Worm (Caenorhabditis elegans): ENCODE measurements around the gene srh-79.

DNA sequence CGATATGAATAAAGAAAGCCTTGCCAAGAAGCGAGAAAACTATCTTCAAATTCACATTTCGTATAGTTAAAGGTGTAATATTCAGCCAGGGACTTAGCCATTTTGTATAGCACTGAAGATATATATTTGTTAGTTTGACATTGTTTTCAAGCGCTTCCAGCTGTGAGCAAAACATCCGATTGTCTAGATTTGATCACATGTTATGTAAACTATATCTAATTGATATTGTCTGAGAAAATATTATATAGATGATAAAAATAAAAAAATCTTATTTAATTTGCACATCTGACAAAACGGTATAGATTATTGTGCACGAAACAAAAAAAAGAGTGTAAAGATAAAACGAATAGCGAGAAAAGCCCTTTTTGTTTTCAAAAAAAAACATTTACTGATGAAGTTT lies 32.8 kb upstream of the srh-79 start, which contains the start of gene srh-89:
- TF ChIP-seq elt-2 (tag; optimal IDR thresholded peaks at IDR 0.05) (no peak), ceh-28 (tag; optimal IDR thresholded peaks at IDR 0.05) (no peak), nhr-237 (tag; optimal IDR thresholded peaks at IDR 0.05) (no peak), nhr-76 (tag; optimal IDR thresholded peaks at IDR 0.05) (no peak), sea-2 (GFP tag; optimal IDR thresholded peaks at IDR 0.05) (no peak), aly-2 (tag; optimal IDR thresholded peaks at IDR 0.05) (no peak), jun-1 (tag; optimal IDR thresholded peaks at IDR 0.05) (no peak), ceh-82 (tag; optimal IDR thresholded peaks at IDR 0.05) (no peak), fos-1 (tag; optimal IDR thresholded peaks at IDR 0.05) (no peak), pha-4 (tag; optimal IDR thresholded peaks at IDR 0.05) (no peak), ztf-4 (tag; optimal IDR thresholded peaks at IDR 0.05) (no peak), egl-27 (tag; optimal IDR thresholded peaks at IDR 0.05) (no peak)

Measured in whole organism, L3 larva.